Fruit fly (Drosophila melanogaster) whole organism, embryonic: ENCODE results near the gene SmD2.

Experiments used
- B-H1 ChIP-seq: fragments of 200-800 bp; sonication (Bioruptor generic); IDR thresholded peaks from 3 replicates; pipeline ENCODE4 v1.3.6; 2022; ENCODE audit warnings: missing biosample characterization, missing genetic modification characterization
- CG11247 ChIP-seq: fragments of 200-800 bp; sonication (Bioruptor generic); IDR thresholded peaks from 2 replicates; pipeline ENCODE4 v1.3.6; 2022; ENCODE audit warnings: missing biosample characterization, missing genetic modification characterization
- CG11504 ChIP-seq: fragments of 200-800 bp; sonication (Bioruptor generic); optimal IDR thresholded peaks from 3 replicates; lab custom pipeline; 2019; ENCODE audit warnings: missing biosample characterization, mild to moderate bottlenecking, missing genetic modification characterization, moderate library complexity
- CG12391 ChIP-seq: fragments of 200-800 bp; sonication (Bioruptor generic); optimal IDR thresholded peaks from 3 replicates; lab custom pipeline; 2018; ENCODE audit warnings: missing biosample characterization, mild to moderate bottlenecking, missing genetic modification characterization, moderate library complexity
- CG12769 ChIP-seq: fragments of 200-800 bp; sonication (Bioruptor generic); optimal IDR thresholded peaks from 2 replicates; lab custom pipeline; 2019; ENCODE audit warnings: missing biosample characterization, mild to moderate bottlenecking, missing genetic modification characterization, moderate library complexity
- CG13424 ChIP-seq: fragments of 200-800 bp; sonication (Bioruptor generic); optimal IDR thresholded peaks from 2 replicates; lab custom pipeline; 2019; ENCODE audit warnings: missing biosample characterization, mild to moderate bottlenecking, missing genetic modification characterization, moderate library complexity
- CG13894 ChIP-seq: fragments of 200-800 bp; sonication (Bioruptor generic); optimal IDR thresholded peaks from 3 replicates; lab custom pipeline; 2018; ENCODE audit warnings: missing biosample characterization, mild to moderate bottlenecking, missing genetic modification characterization, moderate library complexity
- CG18262 ChIP-seq: fragments of 200-800 bp; optimal IDR thresholded peaks from 3 replicates; lab custom pipeline; 2019; ENCODE audit warnings: missing biosample characterization, mild to moderate bottlenecking, missing genetic modification characterization, moderate library complexity
- CG2712 ChIP-seq: fragments of 200-800 bp; optimal IDR thresholded peaks from 3 replicates; lab custom pipeline; 2019; ENCODE audit warnings: missing biosample characterization, mild to moderate bottlenecking, missing genetic modification characterization, moderate library complexity
- CG30403 ChIP-seq: fragments of 200-800 bp; sonication (Bioruptor generic); optimal IDR thresholded peaks from 3 replicates; lab custom pipeline; 2016; ENCODE audit warnings: missing biosample characterization, missing genetic modification characterization
- CG31441 ChIP-seq: fragments of 200-800 bp; sonication (Bioruptor generic); IDR thresholded peaks from 2 replicates; pipeline ENCODE4 v1.3.6; 2022; ENCODE audit warnings: missing biosample characterization, missing genetic modification characterization
- CG4707 ChIP-seq: fragments of 200-800 bp; sonication (Bioruptor generic); optimal IDR thresholded peaks from 2 replicates; lab custom pipeline; 2018; ENCODE audit warnings: missing biosample characterization, mild to moderate bottlenecking, missing genetic modification characterization, moderate library complexity
- CG6683 ChIP-seq: fragments of 200-800 bp; sonication (Bioruptor generic); optimal IDR thresholded peaks from 2 replicates; lab custom pipeline; 2017; ENCODE audit warnings: missing biosample characterization, mild to moderate bottlenecking, missing genetic modification characterization, missing genetic modification reagents
- CG9932 ChIP-seq: fragments of 200-800 bp; sonication (Bioruptor generic); IDR thresholded peaks from 2 replicates; pipeline ENCODE4 v1.3.6; 2022; ENCODE audit warnings: missing biosample characterization, missing genetic modification characterization
- CkIIα-i1 ChIP-seq: fragments of 200-800 bp; sonication (Bioruptor generic); IDR thresholded peaks from 2 replicates; pipeline ENCODE4 v1.3.6; 2022; ENCODE audit warnings: missing biosample characterization, missing genetic modification characterization
- Drgx ChIP-seq: fragments of 200-800 bp; sonication (Bioruptor generic); IDR thresholded peaks from 2 replicates; pipeline ENCODE4 v1.3.6; 2022; ENCODE audit warnings: missing biosample characterization, missing genetic modification characterization
- Hr51 ChIP-seq, 2 experiments: fragments of 200-800 bp; sonication (Bioruptor generic); optimal IDR thresholded peaks; 2 replicates in 1 of 2; 3 replicates in 1 of 2; lab custom pipeline; 2016 to 2018; ENCODE audit warnings: missing biosample characterization in 2 of 2, missing genetic modification characterization in 2 of 2, mild to moderate bottlenecking in 1 of 2, moderate library complexity in 1 of 2
- Jarid2 ChIP-seq: fragments of 200-800 bp; sonication (Bioruptor generic); optimal IDR thresholded peaks from 3 replicates; lab custom pipeline; 2017; ENCODE audit warnings: mild to moderate bottlenecking, missing biosample characterization, missing genetic modification reagents, missing genetic modification characterization
- Med ChIP-seq: fragments of 200-800 bp; sonication (Bioruptor generic); peaks from one replicate; lab custom pipeline; 2016; ENCODE audit warnings: missing biosample characterization, missing genetic modification characterization, mild to moderate bottlenecking, inconsistent platforms, moderate library complexity
- Nf-YC ChIP-seq: fragments of 200-800 bp; optimal IDR thresholded peaks from 3 replicates; lab custom pipeline; 2019; ENCODE audit warnings: missing biosample characterization, mild to moderate bottlenecking, missing genetic modification characterization, moderate library complexity
- PHDP ChIP-seq: fragments of 200-800 bp; sonication (Bioruptor generic); optimal IDR thresholded peaks from 3 replicates; lab custom pipeline; 2018; ENCODE audit warnings: missing biosample characterization, mild to moderate bottlenecking, missing genetic modification characterization, moderate library complexity
- Sox102F ChIP-seq: fragments of 200-800 bp; sonication (Bioruptor generic); optimal IDR thresholded peaks from 2 replicates; lab custom pipeline; 2018; ENCODE audit warnings: missing biosample characterization, mild to moderate bottlenecking, missing genetic modification characterization, moderate library complexity
- Xbp1 ChIP-seq: fragments of 200-800 bp; sonication (Bioruptor generic); optimal IDR thresholded peaks from 3 replicates; lab custom pipeline; 2016; ENCODE audit warnings: missing biosample characterization, mild to moderate bottlenecking, missing genetic modification characterization
- bcd ChIP-seq: fragments of 200-800 bp; sonication (Bioruptor generic); optimal IDR thresholded peaks from 2 replicates; lab custom pipeline; 2017; ENCODE audit warnings: missing biosample characterization, mild to moderate bottlenecking, missing genetic modification characterization
- dmrt99B ChIP-seq: fragments of 200-800 bp; sonication (Bioruptor generic); optimal IDR thresholded peaks from 2 replicates; lab custom pipeline; 2018; ENCODE audit warnings: missing biosample characterization, mild to moderate bottlenecking, missing genetic modification characterization, moderate library complexity
- grau ChIP-seq: fragments of 200-800 bp; optimal IDR thresholded peaks from 3 replicates; lab custom pipeline; 2019; ENCODE audit warnings: missing biosample characterization, mild to moderate bottlenecking, missing genetic modification characterization, moderate library complexity
- grn ChIP-seq: fragments of 200-800 bp; sonication (Bioruptor generic); optimal IDR thresholded peaks from 3 replicates; lab custom pipeline; 2017; ENCODE audit warnings: missing biosample characterization, missing genetic modification characterization
- oc ChIP-seq: fragments of 200-800 bp; sonication (Bioruptor generic); optimal IDR thresholded peaks from 2 replicates; lab custom pipeline; 2018; ENCODE audit warnings: missing biosample characterization, mild to moderate bottlenecking, missing genetic modification characterization, moderate library complexity
- phol ChIP-seq: fragments of 200-800 bp; sonication (Bioruptor generic); optimal IDR thresholded peaks from 3 replicates; lab custom pipeline; 2018; ENCODE audit warnings: missing biosample characterization, mild to moderate bottlenecking, missing genetic modification characterization, moderate library complexity
- trem ChIP-seq: fragments of 200-800 bp; optimal IDR thresholded peaks from 3 replicates; lab custom pipeline; 2019; ENCODE audit warnings: missing biosample characterization, mild to moderate bottlenecking, missing genetic modification characterization, moderate library complexity
- zen ChIP-seq: fragments of 200-800 bp; sonication (Bioruptor generic); optimal IDR thresholded peaks from 3 replicates; lab custom pipeline; 2018; ENCODE audit warnings: missing biosample characterization, mild to moderate bottlenecking, missing genetic modification characterization, moderate library complexity

Gene SmD2

DNA sequence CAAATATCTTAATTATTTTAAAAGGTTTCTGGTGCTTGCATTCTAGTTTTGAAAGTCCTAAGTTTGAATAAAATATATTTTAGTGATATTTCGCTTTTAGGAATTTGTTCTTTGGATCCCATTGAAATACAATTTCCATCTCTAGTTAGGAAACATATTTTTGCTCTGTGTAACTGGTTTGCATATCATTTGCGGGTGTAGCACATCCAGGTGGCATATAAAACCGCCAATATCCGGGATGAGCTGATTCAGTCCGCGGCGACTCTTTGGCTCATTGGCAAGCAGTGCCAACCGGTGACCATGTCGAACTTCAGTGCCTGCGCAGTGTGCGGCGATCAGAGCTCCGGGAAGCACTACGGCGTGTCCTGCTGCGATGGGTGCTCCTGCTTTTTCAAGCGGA, 3.2 kb upstream of the SmD2 start, which contains the start of gene Hr83 (continued):
- TF ChIP-seq zen, result no peak
- no peak for TF ChIP-seq CG4707 (GFP tag; lab: Kevin White, UChicago)

DNA sequence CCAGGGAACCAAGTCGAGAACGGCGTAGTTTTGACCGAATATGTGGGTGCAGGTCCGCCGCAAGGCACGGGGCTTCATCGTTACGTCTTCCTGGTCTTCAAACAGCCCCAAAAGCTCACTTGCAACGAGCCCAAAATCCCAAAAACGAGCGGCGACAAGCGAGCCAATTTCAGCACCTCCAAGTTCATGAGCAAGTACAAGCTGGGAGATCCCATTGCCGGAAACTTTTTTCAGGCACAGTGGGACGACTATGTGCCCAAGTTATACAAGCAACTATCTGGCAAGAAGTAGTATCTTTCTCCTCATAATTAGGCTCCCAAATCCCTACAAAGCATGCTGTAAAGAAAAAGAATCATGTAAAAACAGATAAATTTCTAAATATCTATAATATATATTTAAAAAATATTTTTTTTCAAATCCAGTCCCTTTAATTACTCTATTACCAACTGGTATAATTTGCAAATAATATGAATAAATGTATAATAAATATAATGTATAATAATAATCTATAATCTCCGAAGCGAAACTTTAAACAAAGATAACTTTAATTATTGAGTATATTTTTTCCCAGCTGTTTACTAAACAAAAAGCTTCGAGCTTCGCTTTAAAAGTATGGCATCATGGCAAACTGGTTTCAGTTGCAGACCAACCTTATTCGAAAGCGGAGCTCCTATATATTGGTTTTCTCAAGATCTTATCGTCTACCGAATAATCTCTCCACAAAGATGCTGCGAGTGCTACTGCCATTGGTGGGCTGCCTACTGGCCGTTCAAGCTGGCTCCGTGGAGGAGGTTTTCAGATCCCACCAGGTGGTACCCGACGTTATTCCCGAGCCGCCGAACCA, 2.1 kb downstream of the SmD2 start, which contains the start of gene CG17919:
Gene CG17919, plus strand, starts transcription at position 634 of the 844 bp plus-strand sequence.
- TF ChIP-seq dmrt99B (peak; percentile 37), CkIIα-i1 (GFP tag; lab: Robert Waterston, UW) (no peak), CG11504 (tag; lab: Kevin White, UChicago) (peak; percentile 38), CG11247 (GFP tag; lab: Robert Waterston, UW) (no peak), CG9932 (GFP tag; lab: Robert Waterston, UW) (0 out of 2 replicates have a peak, but pooled peaks have one; percentile 28), B-H1 (GFP tag; lab: Robert Waterston, UW) (no peak), PHDP (tag; lab: Kevin White, UChicago) (no peak), CG13424 (peak; percentile 20), CG2712 (tag; lab: Kevin White, UChicago) (peak; percentile 18), Drgx (0 out of 2 replicates have a peak, but pooled peaks have one; percentile 9), CG13894 (peak; percentile 7), grau (tag; lab: Kevin White, UChicago) (peak; percentile 10), Sox102F (GFP tag; lab: Kevin White, UChicago) (peak; percentile 6), CG6683 (GFP tag; lab: Kevin White, UChicago) (no peak), CG12391 (tag; lab: Kevin White, UChicago) (peak; percentile 9), oc (peak; percentile 35), CG31441 (GFP tag; lab: Robert Waterston, UW) (peak; percentile 31; the same call in 1 of the 2 replicates), Jarid2 (peak; percentile 36), CG18262 (tag; lab: Kevin White, UChicago) (peak; percentile 23), CG30403 (GFP tag; lab: Kevin White, UChicago) (peak; percentile 9), Hr51 (GFP tag; optimal IDR thresholded peaks at IDR 0.05; lab: Kevin White, UChicago) (peak in 1 of 2 experiments; percentile 57), grn (GFP tag; lab: Kevin White, UChicago) (peak; percentile 91), phol (tag; lab: Kevin White, UChicago) (peak; percentile 1), bcd (GFP tag; lab: Kevin White, UChicago) (no peak), Med (GFP tag; lab: Kevin White, UChicago) (peak; percentile 48), Nf-YC (tag; lab: Kevin White, UChicago) (peak; percentile 15), CG12769 (tag; lab: Kevin White, UChicago) (peak; percentile 26), Xbp1 (peak; percentile 11)

DNA sequence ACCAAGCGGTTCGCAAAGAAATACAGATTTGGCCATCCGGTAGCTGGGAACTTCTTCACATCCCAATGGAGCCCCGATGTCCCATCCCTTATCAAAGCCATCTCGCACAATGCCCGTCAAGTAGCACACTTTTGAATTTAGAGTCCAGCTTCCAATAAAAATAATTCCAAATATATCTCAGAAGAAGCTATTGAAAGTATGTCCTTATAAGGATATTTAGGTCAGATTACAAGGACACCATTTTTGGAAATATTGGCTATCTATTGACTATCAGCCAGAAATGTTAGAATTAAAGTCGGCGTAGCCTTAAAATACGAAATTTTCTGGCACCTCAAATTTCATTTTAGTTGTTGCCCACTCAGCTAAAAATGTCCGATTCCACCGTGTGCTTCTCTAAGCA, 3.0 kb downstream of the SmD2 start, which contains the start of gene CG10298:
Gene CG10298, plus strand, starts transcription at position 301 of the 400 bp plus-strand sequence.
- TF ChIP-seq CG13894, result no peak
- TF ChIP-seq, all 482 proteins: peak for 0

DNA sequence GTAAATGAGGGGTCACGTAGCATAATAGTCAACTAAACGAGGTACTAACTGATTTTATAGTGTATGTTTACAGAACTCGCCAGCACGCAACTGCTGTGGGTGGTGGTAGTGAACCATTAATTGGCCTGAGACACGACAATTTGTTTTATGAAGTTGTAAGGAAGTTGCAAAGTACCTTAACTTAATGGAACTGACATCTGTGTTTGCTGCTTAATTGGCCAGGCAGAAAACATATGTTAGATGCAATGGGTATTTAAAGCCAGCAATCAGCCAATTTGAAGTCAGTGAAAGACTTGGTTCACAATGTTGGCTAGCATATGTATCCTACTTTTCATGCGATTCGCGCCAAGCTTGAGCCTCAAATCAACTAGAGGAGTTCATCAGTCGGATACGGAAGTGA, 4.0 kb downstream of the SmD2 start, which contains the start of gene CG17917:
Gene CG17917, plus strand, starts transcription at position 301 of the 400 bp plus-strand sequence.
- no peak for TF ChIP-seq trem (tag; lab: Kevin White, UChicago)
